Worm (Caenorhabditis elegans) whole organism, L3 larva: ENCODE results near the gene irld-49.

Source experiments
- aly-2 ChIP-seq: fragments of 150-350 bp; optimal IDR thresholded peaks from 2 replicates; lab custom pipeline; 2014; ENCODE audit warnings: missing biosample characterization, missing genetic modification characterization
- ceh-16 ChIP-seq: sonication (generic microtip); optimal IDR thresholded peaks from 2 replicates; lab custom pipeline; 2017; ENCODE audit warnings: missing biosample characterization, missing genetic modification characterization
- ceh-28 ChIP-seq: fragments of 150-350 bp; optimal IDR thresholded peaks from 2 replicates; lab custom pipeline; 2014; ENCODE audit warnings: missing biosample characterization, missing genetic modification reagents, missing genetic modification characterization
- ceh-82 ChIP-seq: fragments of 150-350 bp; optimal IDR thresholded peaks from 2 replicates; lab custom pipeline; 2014; ENCODE audit warnings: missing biosample characterization, missing genetic modification characterization
- egl-27 ChIP-seq: sonication (generic microtip); optimal IDR thresholded peaks from 4 replicates; lab custom pipeline; 2017; ENCODE audit warnings: missing biosample characterization, missing genetic modification reagents, missing genetic modification characterization
- elt-1 ChIP-seq: fragments of 150-350 bp; optimal IDR thresholded peaks from 2 replicates; lab custom pipeline; 2014; ENCODE audit warnings: missing biosample characterization, missing genetic modification characterization
- elt-2 ChIP-seq: sonication (generic microtip); optimal IDR thresholded peaks from 2 replicates; lab custom pipeline; 2016; ENCODE audit warnings: missing genetic modification reagents, mild to moderate bottlenecking, missing genetic modification characterization, missing compliant biosample characterization
- elt-3 ChIP-seq, 3 experiments: fragments of 150-350 bp in 1 of 3; sonication (generic microtip) in 2 of 3; optimal IDR thresholded peaks; 2 replicates in 2 of 3; 4 replicates in 1 of 3; lab custom pipeline; 2014 to 2017; ENCODE audit warnings: missing biosample characterization in 3 of 3, missing genetic modification characterization in 3 of 3
- eor-1 ChIP-seq, 2 experiments: fragments of 150-350 bp; optimal IDR thresholded peaks; 2 replicates each; lab custom pipeline; 2014 to 2018; ENCODE audit warnings: missing biosample characterization in 2 of 2, missing genetic modification characterization in 2 of 2
- fkh-10 ChIP-seq: sonication (generic microtip); optimal IDR thresholded peaks from 2 replicates; lab custom pipeline; 2017; ENCODE audit warnings: missing biosample characterization, missing genetic modification reagents, missing genetic modification characterization
- fkh-2 ChIP-seq: fragments of 150-350 bp; optimal IDR thresholded peaks from 2 replicates; lab custom pipeline; 2014; ENCODE audit warnings: missing biosample characterization, missing genetic modification reagents, missing genetic modification characterization
- fos-1 ChIP-seq: fragments of 150-350 bp; optimal IDR thresholded peaks from 2 replicates; lab custom pipeline; 2014; ENCODE audit warnings: missing biosample characterization, missing genetic modification characterization
- hmg-11 ChIP-seq: sonication (generic microtip); optimal IDR thresholded peaks from 2 replicates; lab custom pipeline; 2016; ENCODE audit warnings: missing genetic modification characterization, missing compliant biosample characterization
- jun-1 ChIP-seq: fragments of 150-350 bp; optimal IDR thresholded peaks from 2 replicates; lab custom pipeline; 2014; ENCODE audit warnings: missing biosample characterization, missing genetic modification reagents, missing genetic modification characterization
- lin-15B ChIP-seq: fragments of 150-350 bp; optimal IDR thresholded peaks from 2 replicates; lab custom pipeline; 2014; ENCODE audit warnings: missing biosample characterization, missing genetic modification characterization
- lin-39 ChIP-seq: fragments of 150-350 bp; optimal IDR thresholded peaks from 2 replicates; lab custom pipeline; 2018; ENCODE audit warnings: missing biosample characterization, missing genetic modification reagents, missing genetic modification characterization
- lsy-12 ChIP-seq: sonication (generic microtip); optimal IDR thresholded peaks from 2 replicates; lab custom pipeline; 2016; ENCODE audit warnings: mild to moderate bottlenecking, missing genetic modification characterization, missing compliant biosample characterization
- mdl-1 ChIP-seq: fragments of 150-350 bp; optimal IDR thresholded peaks from 2 replicates; lab custom pipeline; 2014; ENCODE audit warnings: missing biosample characterization, missing genetic modification characterization
- mml-1 ChIP-seq: fragments of 150-350 bp; sonication (generic microtip); optimal IDR thresholded peaks from 3 replicates; lab custom pipeline; 2014; ENCODE audit warnings: missing biosample characterization, missing genetic modification characterization
- nfya-1 ChIP-seq: sonication (generic microtip); optimal IDR thresholded peaks from 2 replicates; lab custom pipeline; 2017; ENCODE audit warnings: missing genetic modification characterization, mild to moderate bottlenecking, missing compliant biosample characterization, antibody characterized with exemption, moderate library complexity; ENCODE audit not compliant: insufficient read depth
- nhr-12 ChIP-seq: fragments of 150-350 bp; optimal IDR thresholded peaks from 2 replicates; lab custom pipeline; 2014; ENCODE audit warnings: missing biosample characterization, missing genetic modification characterization
- nhr-237 ChIP-seq: fragments of 150-350 bp; optimal IDR thresholded peaks from 2 replicates; lab custom pipeline; 2014; ENCODE audit warnings: missing biosample characterization, missing genetic modification characterization
- nhr-28 ChIP-seq: fragments of 150-350 bp; optimal IDR thresholded peaks from 2 replicates; lab custom pipeline; 2014; ENCODE audit warnings: missing biosample characterization, missing genetic modification characterization
- nhr-43 ChIP-seq: sonication (generic microtip); optimal IDR thresholded peaks from 2 replicates; lab custom pipeline; 2016; ENCODE audit warnings: mild to moderate bottlenecking, missing genetic modification characterization, missing compliant biosample characterization; ENCODE audit not compliant: poor library complexity, severe bottlenecking
- nhr-67 ChIP-seq: fragments of 150-350 bp; optimal IDR thresholded peaks from 2 replicates; lab custom pipeline; 2014; ENCODE audit warnings: missing biosample characterization, missing genetic modification characterization
- nhr-76 ChIP-seq: fragments of 150-350 bp; sonication (generic microtip); optimal IDR thresholded peaks from 5 replicates; lab custom pipeline; 2014; ENCODE audit warnings: missing biosample characterization, missing genetic modification characterization
- pha-4 ChIP-seq: fragments of 150-350 bp; optimal IDR thresholded peaks from 2 replicates; lab custom pipeline; 2014; ENCODE audit warnings: missing biosample characterization, missing genetic modification reagents, missing genetic modification characterization
- sea-2 ChIP-seq: fragments of 150-350 bp; sonication (generic microtip); optimal IDR thresholded peaks from 4 replicates; lab custom pipeline; 2014; ENCODE audit warnings: missing biosample characterization, missing genetic modification reagents, missing genetic modification characterization
- skn-1 ChIP-seq: fragments of 150-350 bp; optimal IDR thresholded peaks from 2 replicates; lab custom pipeline; 2014; ENCODE audit warnings: missing biosample characterization, missing genetic modification characterization
- unc-39 ChIP-seq: sonication (generic microtip); optimal IDR thresholded peaks from 4 replicates; lab custom pipeline; 2017; ENCODE audit warnings: missing biosample characterization, missing genetic modification characterization
- unc-62 ChIP-seq: fragments of 150-350 bp; sonication (generic microtip); optimal IDR thresholded peaks from 4 replicates; lab custom pipeline; 2014; ENCODE audit warnings: missing biosample characterization, missing genetic modification reagents, missing genetic modification characterization
- zag-1 ChIP-seq: fragments of 150-350 bp; optimal IDR thresholded peaks from 2 replicates; lab custom pipeline; 2014; ENCODE audit warnings: missing biosample characterization, missing genetic modification characterization
- ztf-11 ChIP-seq: fragments of 150-350 bp; optimal IDR thresholded peaks from 2 replicates; lab custom pipeline; 2014; ENCODE audit warnings: missing biosample characterization, missing genetic modification characterization
- ztf-4 ChIP-seq: fragments of 150-350 bp; optimal IDR thresholded peaks from 2 replicates; lab custom pipeline; 2014; ENCODE audit warnings: missing biosample characterization, missing genetic modification characterization

irld-49 gene

ce11 chrII:2952629-2953028 is 8.7 kb downstream of the irld-49 start, which contains the start of gene irld-51:
Gene irld-51, minus strand, starts transcription at chrII:2952729.
- TF ChIP-seq nhr-43 (no peak), aly-2 (tag; lab: Kevin White, UChicago) (no peak), egl-27 (no peak), ceh-16 (tag; lab: Kevin White, UChicago) (no peak), elt-2 (tag; lab: Kevin White, UChicago) (no peak), zag-1 (tag; lab: Kevin White, UChicago) (no peak), ztf-4 (tag; lab: Kevin White, UChicago) (no peak), fos-1 (no peak), nhr-237 (tag; lab: Kevin White, UChicago) (no peak), unc-39 (no peak), ztf-11 (tag; lab: Kevin White, UChicago) (no peak)

ce11 chrII:2955656-2956115 is 11.7 kb downstream of the irld-49 start, which contains the start of gene irld-48:
Gene irld-48, plus strand, starts transcription at chrII:2956065.
- TF ChIP-seq mml-1 (tag; lab: Kevin White, UChicago) (no peak), nhr-76 (tag; lab: Kevin White, UChicago) (no peak), aly-2 (tag; lab: Kevin White, UChicago) (no peak), egl-27 (no peak), fkh-2 (tag; lab: Kevin White, UChicago) (no peak), elt-3 (tag; optimal IDR thresholded peaks at IDR 0.05; lab: Kevin White, UChicago) (no peak)

ce11 chrII:2958308-2958707 is 14.3 kb downstream of the irld-49 start, which contains the start of gene srw-60:
Gene srw-60, plus strand, starts transcription at chrII:2958608.
- no peak for TF ChIP-seq ztf-4 (tag; lab: Kevin White, UChicago)
- no peak for TF ChIP-seq ceh-28 (tag; lab: Kevin White, UChicago)
- TF ChIP-seq ceh-82 (tag; lab: Kevin White, UChicago): no peak
- TF ChIP-seq, all 47 proteins: peak for 0

ce11 chrII:2962531-2963164 is 18.7 kb downstream of the irld-49 start:
- TF ChIP-seq lin-39 (tag; lab: Kevin White, UChicago) (peak; percentile 62), nhr-28 (no peak), jun-1 (tag; lab: Kevin White, UChicago) (no peak), skn-1 (tag; lab: Kevin White, UChicago) (peak; percentile 47), mml-1 (tag; lab: Kevin White, UChicago) (no peak), lin-15B (tag; lab: Kevin White, UChicago) (peak; percentile 21), mdl-1 (tag; lab: Kevin White, UChicago) (peak; percentile 91), fkh-10 (peak; percentile 77), hmg-11 (tag; lab: Kevin White, UChicago) (peak; percentile 66)

- TF ChIP-seq ceh-28 (tag; lab: Kevin White, UChicago): no peak
- TF ChIP-seq zag-1 (tag; lab: Kevin White, UChicago): no peak
- TF ChIP-seq fkh-2 (tag; lab: Kevin White, UChicago): no peak
- no peak for TF ChIP-seq nhr-12
- TF ChIP-seq pha-4 (tag; lab: Kevin White, UChicago): no peak
- TF ChIP-seq nhr-237 (tag; lab: Kevin White, UChicago): no peak
- TF ChIP-seq nfya-1 (tag; lab: Kevin White, UChicago): no peak
- no peak for TF ChIP-seq fkh-10
- TF ChIP-seq aly-2 (tag; lab: Kevin White, UChicago): no peak
- no peak for TF ChIP-seq jun-1 (tag; lab: Kevin White, UChicago)
- TF ChIP-seq ceh-16 (tag; lab: Kevin White, UChicago): no peak
- TF ChIP-seq elt-1 (tag; lab: Kevin White, UChicago): no peak
- no peak for TF ChIP-seq lin-39 (tag; lab: Kevin White, UChicago)
- TF ChIP-seq ztf-11 (tag; lab: Kevin White, UChicago): no peak
- no peak for TF ChIP-seq eor-1 (tag; optimal IDR thresholded peaks at IDR 0.05; lab: Kevin White, UChicago)
- no peak for TF ChIP-seq unc-62
- TF ChIP-seq elt-2 (tag; lab: Kevin White, UChicago): no peak
- no peak for TF ChIP-seq nhr-67 (tag; lab: Kevin White, UChicago)
- TF ChIP-seq lsy-12 (tag; lab: Kevin White, UChicago): no peak
- no peak for TF ChIP-seq sea-2 (GFP tag; lab: Kevin White, UChicago)
Observed at ce11 chrII:2963619-2964018, 19.6 kb downstream of the irld-49 start.
